Fruit fly (Drosophila melanogaster) whole organism, embryonic: Measurements from ENCODE around the gene CG12112.

Experiments used
- CG12155 ChIP-seq: fragments of 200-800 bp; sonication (Bioruptor generic); optimal IDR thresholded peaks from 3 replicates; lab custom pipeline; 2016; ENCODE audit warnings: missing biosample characterization, missing genetic modification characterization
- CG12299 ChIP-seq: fragments of 200-800 bp; sonication (Bioruptor generic); optimal IDR thresholded peaks from 2 replicates; lab custom pipeline; 2018; ENCODE audit warnings: missing biosample characterization, mild to moderate bottlenecking, missing genetic modification characterization
- CG12391 ChIP-seq: fragments of 200-800 bp; sonication (Bioruptor generic); optimal IDR thresholded peaks from 3 replicates; lab custom pipeline; 2018; ENCODE audit warnings: missing biosample characterization, mild to moderate bottlenecking, missing genetic modification characterization, moderate library complexity
- CG12744 ChIP-seq: fragments of 200-800 bp; sonication (Bioruptor generic); optimal IDR thresholded peaks from 2 replicates; lab custom pipeline; 2016; ENCODE audit warnings: missing biosample characterization, missing genetic modification characterization
- CG12769 ChIP-seq: fragments of 200-800 bp; sonication (Bioruptor generic); optimal IDR thresholded peaks from 2 replicates; lab custom pipeline; 2019; ENCODE audit warnings: missing biosample characterization, mild to moderate bottlenecking, missing genetic modification characterization, moderate library complexity
- CG12942 ChIP-seq: fragments of 200-800 bp; sonication (Bioruptor generic); optimal IDR thresholded peaks from 3 replicates; lab custom pipeline; 2016; ENCODE audit warnings: missing biosample characterization, missing genetic modification characterization
- CG14860 ChIP-seq: fragments of 200-800 bp; sonication (Bioruptor generic); IDR thresholded peaks from 3 replicates; pipeline ENCODE4 v1.3.6; 2022; ENCODE audit warnings: missing biosample characterization, missing genetic modification characterization; ENCODE audit not compliant: partially characterized antibody
- CG15514 ChIP-seq: fragments of 200-800 bp; sonication (Bioruptor generic); optimal IDR thresholded peaks from 3 replicates; lab custom pipeline; 2017; ENCODE audit warnings: missing biosample characterization, missing genetic modification characterization, mild to moderate bottlenecking, moderate library complexity, missing genetic modification reagents
- CG16863 ChIP-seq: fragments of 200-800 bp; sonication (Bioruptor generic); optimal IDR thresholded peaks from 3 replicates; lab custom pipeline; 2016; ENCODE audit warnings: missing biosample characterization, missing genetic modification characterization
- CG17359 ChIP-seq: fragments of 200-800 bp; sonication (Bioruptor generic); optimal IDR thresholded peaks from 3 replicates; lab custom pipeline; 2018; ENCODE audit warnings: missing biosample characterization, mild to moderate bottlenecking, missing genetic modification characterization, moderate library complexity
- CG17802 ChIP-seq: fragments of 200-800 bp; sonication (Bioruptor generic); optimal IDR thresholded peaks from 2 replicates; lab custom pipeline; 2018; ENCODE audit warnings: missing biosample characterization, mild to moderate bottlenecking, missing genetic modification characterization, moderate library complexity
- CG17829 ChIP-seq: fragments of 200-800 bp; optimal IDR thresholded peaks from 2 replicates; lab custom pipeline; 2019; ENCODE audit warnings: missing biosample characterization, mild to moderate bottlenecking, missing genetic modification characterization, moderate library complexity
- CG1832 ChIP-seq: fragments of 200-800 bp; sonication (Bioruptor generic); optimal IDR thresholded peaks from 2 replicates; lab custom pipeline; 2017; ENCODE audit warnings: missing biosample characterization, mild to moderate bottlenecking, missing genetic modification characterization, inconsistent platforms
- CG2202 ChIP-seq: fragments of 200-800 bp; sonication (Bioruptor generic); optimal IDR thresholded peaks from 2 replicates; lab custom pipeline; 2018; ENCODE audit warnings: missing biosample characterization, mild to moderate bottlenecking, missing genetic modification characterization
- CG2712 ChIP-seq: fragments of 200-800 bp; optimal IDR thresholded peaks from 3 replicates; lab custom pipeline; 2019; ENCODE audit warnings: missing biosample characterization, mild to moderate bottlenecking, missing genetic modification characterization, moderate library complexity
- CG3847 ChIP-seq: fragments of 200-800 bp; sonication (Bioruptor generic); IDR thresholded peaks from 2 replicates; pipeline ENCODE4 v1.3.6; 2022; ENCODE audit warnings: missing biosample characterization, missing genetic modification characterization
- CG5180 ChIP-seq: fragments of 200-800 bp; sonication (Bioruptor generic); optimal IDR thresholded peaks from 3 replicates; lab custom pipeline; 2017; ENCODE audit warnings: missing biosample characterization, missing genetic modification characterization, mild to moderate bottlenecking, moderate library complexity, missing genetic modification reagents
- CG6654 ChIP-seq: fragments of 200-800 bp; sonication (Bioruptor generic); optimal IDR thresholded peaks from 2 replicates; lab custom pipeline; 2017; ENCODE audit warnings: missing biosample characterization, mild to moderate bottlenecking, missing genetic modification characterization
- CG7556 ChIP-seq: fragments of 200-800 bp; sonication (Bioruptor generic); optimal IDR thresholded peaks from 2 replicates; lab custom pipeline; 2017; ENCODE audit warnings: missing biosample characterization, mild to moderate bottlenecking, missing genetic modification characterization
- CG7987 ChIP-seq: fragments of 200-800 bp; sonication (Bioruptor generic); optimal IDR thresholded peaks from 2 replicates; lab custom pipeline; 2018; ENCODE audit warnings: missing biosample characterization, mild to moderate bottlenecking, missing genetic modification characterization, moderate library complexity
- Chrac-16 ChIP-seq: fragments of 200-800 bp; sonication (Bioruptor generic); optimal IDR thresholded peaks from 3 replicates; lab custom pipeline; 2016; ENCODE audit warnings: missing biosample characterization, missing genetic modification characterization
- Dad ChIP-seq: fragments of 200-800 bp; sonication (Bioruptor generic); optimal IDR thresholded peaks from 3 replicates; lab custom pipeline; 2016; ENCODE audit warnings: missing biosample characterization, missing genetic modification characterization
- Dbx ChIP-seq: fragments of 200-800 bp; sonication (Bioruptor generic); IDR thresholded peaks from 3 replicates; pipeline ENCODE4 v1.3.6; 2022; ENCODE audit warnings: missing biosample characterization, missing genetic modification characterization
- Deaf1 ChIP-seq: fragments of 200-800 bp; optimal IDR thresholded peaks from 3 replicates; lab custom pipeline; 2019; ENCODE audit warnings: missing biosample characterization, mild to moderate bottlenecking, missing genetic modification characterization, moderate library complexity
- Hey ChIP-seq: fragments of 200-800 bp; sonication (Bioruptor generic); optimal IDR thresholded peaks from 3 replicates; lab custom pipeline; 2018; ENCODE audit warnings: missing biosample characterization, mild to moderate bottlenecking, missing genetic modification characterization
- Meics ChIP-seq: fragments of 200-800 bp; sonication (Bioruptor generic); optimal IDR thresholded peaks from 2 replicates; lab custom pipeline; 2017; ENCODE audit warnings: missing biosample characterization, mild to moderate bottlenecking, missing genetic modification characterization
- Myb ChIP-seq: fragments of 200-800 bp; sonication (Bioruptor generic); optimal IDR thresholded peaks from 2 replicates; lab custom pipeline; 2016; ENCODE audit warnings: missing biosample characterization, missing genetic modification characterization
- NFAT ChIP-seq: fragments of 200-800 bp; sonication (Bioruptor generic); IDR thresholded peaks from 2 replicates; pipeline ENCODE4 v1.3.6; 2022; ENCODE audit warnings: missing biosample characterization, missing genetic modification characterization
- Nf-YA ChIP-seq: fragments of 200-800 bp; sonication (Bioruptor generic); IDR thresholded peaks from 2 replicates; pipeline ENCODE4 v1.3.6; 2022; ENCODE audit warnings: missing biosample characterization, missing genetic modification characterization
- Ptx1 ChIP-seq: fragments of 200-800 bp; sonication (Bioruptor generic); IDR thresholded peaks from 2 replicates; pipeline ENCODE4 v1.3.6; 2022; ENCODE audit warnings: missing biosample characterization, missing genetic modification characterization
- Rfx ChIP-seq: fragments of 200-800 bp; sonication (Bioruptor generic); IDR thresholded peaks from 2 replicates; pipeline ENCODE4 v1.3.6; 2022; ENCODE audit warnings: missing biosample characterization, missing genetic modification characterization
- Sox100B ChIP-seq: fragments of 200-800 bp; sonication (Bioruptor generic); optimal IDR thresholded peaks from 3 replicates; lab custom pipeline; 2018; ENCODE audit warnings: missing biosample characterization, mild to moderate bottlenecking, missing genetic modification characterization
- Sry-δ ChIP-seq: fragments of 200-800 bp; sonication (Bioruptor generic); optimal IDR thresholded peaks from 2 replicates; lab custom pipeline; 2016; ENCODE audit warnings: missing biosample characterization, missing genetic modification characterization
- cad ChIP-seq: fragments of >200 bp; optimal IDR thresholded peaks from 2 replicates; lab custom pipeline; 2017; ENCODE audit warnings: missing biosample characterization, missing genetic modification characterization
- crp ChIP-seq, 2 experiments: fragments of 200-800 bp; sonication (Bioruptor generic); optimal IDR thresholded peaks; 2 replicates in 1 of 2; 3 replicates in 1 of 2; lab custom pipeline; 2017; ENCODE audit warnings: missing biosample characterization in 2 of 2, missing genetic modification characterization in 2 of 2, mild to moderate bottlenecking in 1 of 2, moderate library complexity in 1 of 2
- dm ChIP-seq: fragments of 200-800 bp; sonication (Bioruptor generic); optimal IDR thresholded peaks from 3 replicates; lab custom pipeline; 2016; ENCODE audit warnings: missing biosample characterization, missing genetic modification characterization
- ems ChIP-seq: fragments of 200-800 bp; sonication (Bioruptor generic); optimal IDR thresholded peaks from 3 replicates; lab custom pipeline; 2016; ENCODE audit warnings: missing biosample characterization, missing genetic modification characterization
- esg ChIP-seq: fragments of 200-800 bp; sonication (Bioruptor generic); conservative IDR thresholded peaks from 2 replicates; pipeline ENCODE4 v1.3.6; 2022; ENCODE audit warnings: missing biosample characterization, missing genetic modification characterization
- kah ChIP-seq: fragments of 200-800 bp; sonication (Bioruptor generic); optimal IDR thresholded peaks from 2 replicates; lab custom pipeline; 2018; ENCODE audit warnings: missing biosample characterization, mild to moderate bottlenecking, missing genetic modification characterization
- ken ChIP-seq: fragments of 200-800 bp; sonication (Bioruptor generic); IDR thresholded peaks from 3 replicates; pipeline ENCODE4 v1.3.6; 2022; ENCODE audit warnings: missing biosample characterization, missing genetic modification characterization
- lmd ChIP-seq: fragments of 200-800 bp; sonication (Bioruptor generic); IDR thresholded peaks from 2 replicates; pipeline ENCODE4 v1.3.6; 2022; ENCODE audit warnings: missing biosample characterization, missing genetic modification characterization
- pb ChIP-seq: fragments of 200-800 bp; sonication (Bioruptor generic); optimal IDR thresholded peaks from 3 replicates; lab custom pipeline; 2016; ENCODE audit warnings: missing biosample characterization, missing genetic modification characterization
- pfk ChIP-seq: fragments of 200-800 bp; sonication (Bioruptor generic); optimal IDR thresholded peaks from 2 replicates; lab custom pipeline; 2018; ENCODE audit warnings: missing biosample characterization, mild to moderate bottlenecking, missing genetic modification characterization, moderate library complexity
- pho ChIP-seq: fragments of 200-800 bp; sonication (Bioruptor generic); optimal IDR thresholded peaks from 2 replicates; lab custom pipeline; 2016; ENCODE audit warnings: missing biosample characterization, missing genetic modification characterization
- phol ChIP-seq: fragments of 200-800 bp; sonication (Bioruptor generic); optimal IDR thresholded peaks from 3 replicates; lab custom pipeline; 2018; ENCODE audit warnings: missing biosample characterization, mild to moderate bottlenecking, missing genetic modification characterization, moderate library complexity
- pnt ChIP-seq: fragments of 200-800 bp; sonication (Bioruptor generic); optimal IDR thresholded peaks from 3 replicates; lab custom pipeline; 2016; ENCODE audit warnings: missing biosample characterization, missing genetic modification characterization
- run ChIP-seq: fragments of 200-800 bp; sonication (Bioruptor generic); optimal IDR thresholded peaks from 3 replicates; lab custom pipeline; 2018; ENCODE audit warnings: missing biosample characterization, mild to moderate bottlenecking, missing genetic modification characterization
- schlank ChIP-seq: fragments of 200-800 bp; sonication (Bioruptor generic); optimal IDR thresholded peaks from 2 replicates; lab custom pipeline; 2018; ENCODE audit warnings: missing biosample characterization, mild to moderate bottlenecking, missing genetic modification characterization
- seq ChIP-seq: fragments of 200-800 bp; sonication (Bioruptor generic); IDR thresholded peaks from 2 replicates; pipeline ENCODE4 v1.3.6; 2022; ENCODE audit warnings: missing biosample characterization, missing genetic modification characterization
- ssp ChIP-seq: fragments of 200-800 bp; sonication (Bioruptor generic); IDR thresholded peaks from 2 replicates; pipeline ENCODE4 v1.3.6; 2022; ENCODE audit warnings: missing biosample characterization, missing genetic modification characterization
- tx ChIP-seq: fragments of 200-800 bp; sonication (Bioruptor generic); optimal IDR thresholded peaks from 2 replicates; lab custom pipeline; 2016; ENCODE audit warnings: missing biosample characterization, missing genetic modification characterization
- z ChIP-seq: fragments of 200-800 bp; sonication (Bioruptor generic); IDR thresholded peaks from 3 replicates; pipeline ENCODE4 v1.3.6; 2022; ENCODE audit warnings: missing biosample characterization, missing genetic modification characterization

Gene CG12112

dm6 chrX:8536649-8537048 is 23.3 kb downstream of the CG12112 start (continued):
- TF ChIP-seq CG16863 (GFP tag; lab: Kevin White, UChicago) (no peak), Sry-δ (no peak), tx (GFP tag; lab: Kevin White, UChicago) (no peak), CG1832 (GFP tag; lab: Kevin White, UChicago) (no peak), Nf-YA (0 out of 2 replicates have a peak, but pooled peaks have one; percentile 16), pho (GFP tag; lab: Kevin White, UChicago) (no peak), CG2712 (tag; lab: Kevin White, UChicago) (peak; percentile 10), lmd (peak; percentile 52; the same call in 1 of the 2 replicates), CG17802 (no peak), CG3847 (GFP tag; lab: Robert Waterston, UW) (0 out of 2 replicates have a peak, but pooled peaks have one; percentile 25), CG12769 (tag; lab: Kevin White, UChicago) (peak; percentile 49), Hey (no peak), crp (GFP tag; optimal IDR thresholded peaks at IDR 0.05; lab: Kevin White, UChicago) (no peak), Chrac-16 (GFP tag; lab: Kevin White, UChicago) (no peak), CG12942 (GFP tag; lab: Kevin White, UChicago) (no peak), z (GFP tag; lab: Robert Waterston, UW) (no peak), Myb (GFP tag; lab: Kevin White, UChicago) (peak; percentile 9), pnt (no peak), ems (no peak), Dbx (GFP tag; lab: Robert Waterston, UW) (no peak), CG12391 (tag; lab: Kevin White, UChicago) (peak; percentile 4), ken (0 out of 3 replicates have a peak, but pooled peaks have one; percentile 35), kah (no peak), CG6654 (GFP tag; lab: Kevin White, UChicago) (no peak), NFAT (GFP tag; lab: Robert Waterston, UW) (no peak), CG15514 (GFP tag; lab: Kevin White, UChicago) (peak; percentile 0), CG17359 (tag; lab: Kevin White, UChicago) (peak; percentile 27), CG12299 (tag; lab: Kevin White, UChicago) (no peak), Ptx1 (GFP tag; lab: Robert Waterston, UW) (peak; percentile 58), CG7987 (GFP tag; lab: Kevin White, UChicago) (no peak), Dad (GFP tag; lab: Kevin White, UChicago) (no peak), CG7556 (peak; percentile 26), esg (GFP tag; lab: Robert Waterston, UW) (no peak), phol (tag; lab: Kevin White, UChicago) (peak; percentile 1), CG14860 (no peak), CG12744 (GFP tag; lab: Kevin White, UChicago) (no peak), dm (GFP tag; lab: Kevin White, UChicago) (no peak), Deaf1 (no peak), Sox100B (GFP tag; lab: Kevin White, UChicago) (no peak), seq (GFP tag; lab: Robert Waterston, UW) (0 out of 2 replicates have a peak, but pooled peaks have one; percentile 27), CG2202 (tag; lab: Kevin White, UChicago) (no peak), CG5180 (GFP tag; lab: Kevin White, UChicago) (no peak), Rfx (GFP tag; lab: Robert Waterston, UW) (peak; percentile 59), schlank (no peak), CG12155 (GFP tag; lab: Kevin White, UChicago) (no peak), cad (no peak), pb (GFP tag; lab: Kevin White, UChicago) (no peak), Meics (GFP tag; lab: Kevin White, UChicago) (peak; percentile 15), CG17829 (tag; lab: Kevin White, UChicago) (no peak), run (tag; lab: Kevin White, UChicago) (no peak), pfk (GFP tag; lab: Kevin White, UChicago) (no peak), ssp (GFP tag; lab: Robert Waterston, UW) (no peak)
